Worm (Caenorhabditis elegans): Measurements from ENCODE around the gene gpa-4.

Gene gpa-4

ce11 chrIV:427100-427908 is 25.8 kb downstream of the gpa-4 start:
- no peak for TF ChIP-seq tbx-7 (tag; optimal IDR thresholded peaks at IDR 0.05)

- TF ChIP-seq lin-11 (tag; optimal IDR thresholded peaks at IDR 0.05) (no peak), odd-2 (tag; optimal IDR thresholded peaks at IDR 0.05) (no peak), mec-3 (tag; optimal IDR thresholded peaks at IDR 0.05; ENCODE audit: borderline replicate concordance) (no peak), hlh-6 (tag; optimal IDR thresholded peaks at IDR 0.05) (no peak), unc-86 (tag; optimal IDR thresholded peaks at IDR 0.05) (no peak), ceh-48 (tag; optimal IDR thresholded peaks at IDR 0.05) (no peak), sox-2 (GFP tag; IDR thresholded peaks at IDR 0.05) (no peak), ceh-6 (GFP tag; optimal IDR thresholded peaks at IDR 0.05) (no peak), tbx-2 (tag; optimal IDR thresholded peaks at IDR 0.05) (no peak), ceh-9 (tag; optimal IDR thresholded peaks at IDR 0.05) (no peak), dve-1 (tag; optimal IDR thresholded peaks at IDR 0.05) (no peak)
Observed at ce11 chrIV:428869-429268, 27.4 kb downstream of the gpa-4 start, which contains the start of gene Y66H1A.5. Y66H1A.5 (minus strand) TSS chrIV:429133.

ce11 chrIV:438384-438783 is 36.9 kb downstream of the gpa-4 start:
- no peak for TF ChIP-seq mec-3 (tag; optimal IDR thresholded peaks at IDR 0.05; ENCODE audit: borderline replicate concordance)
- TF ChIP-seq hlh-8 (tag; optimal IDR thresholded peaks at IDR 0.05), result no peak
- TF ChIP-seq ceh-6 (GFP tag; optimal IDR thresholded peaks at IDR 0.05), result no peak
- TF ChIP-seq hlh-13 (GFP tag; optimal IDR thresholded peaks at IDR 0.05), result no peak
- no peak for TF ChIP-seq ttx-3 (tag; optimal IDR thresholded peaks at IDR 0.05)
- no peak for TF ChIP-seq madf-2 (tag; optimal IDR thresholded peaks at IDR 0.05)
- TF ChIP-seq ceh-19 (GFP tag; optimal IDR thresholded peaks at IDR 0.05), result no peak
- TF ChIP-seq ahr-1 (tag; optimal IDR thresholded peaks at IDR 0.05), result no peak
- TF ChIP-seq ets-4 (tag; optimal IDR thresholded peaks at IDR 0.05), result no peak
- no peak for TF ChIP-seq odd-2 (tag; optimal IDR thresholded peaks at IDR 0.05)
- TF ChIP-seq fkh-6 (tag; optimal IDR thresholded peaks at IDR 0.05), result no peak
- no peak for TF ChIP-seq C38D4.7 (GFP tag; optimal IDR thresholded peaks at IDR 0.05)

ce11 chrIV:440509-440908 is 39.0 kb downstream of the gpa-4 start, which contains the start of gene hum-8:
hum-8 (minus strand) TSS chrIV:440554.
- no peak for TF ChIP-seq nhr-11 (tag; optimal IDR thresholded peaks at IDR 0.05)
- TF ChIP-seq elt-2 (tag; optimal IDR thresholded peaks at IDR 0.05), result peak; percentile 56
- TF ChIP-seq nfya-1 (tag; optimal IDR thresholded peaks at IDR 0.05), result no peak

- TF ChIP-seq hlh-15 (tag; optimal IDR thresholded peaks at IDR 0.05), result no peak
- TF ChIP-seq pag-3 (tag; optimal IDR thresholded peaks at IDR 0.05; ENCODE audit: borderline replicate concordance), result no peak
- no peak for TF ChIP-seq rnt-1 (tag; optimal IDR thresholded peaks at IDR 0.05)
- TF ChIP-seq hlh-6 (tag; optimal IDR thresholded peaks at IDR 0.05), result no peak
- TF ChIP-seq lin-11 (tag; optimal IDR thresholded peaks at IDR 0.05), result no peak
- TF ChIP-seq eyg-1 (tag; optimal IDR thresholded peaks at IDR 0.05), result no peak
- no peak for TF ChIP-seq fax-1 (tag; optimal IDR thresholded peaks at IDR 0.05)
- no peak for TF ChIP-seq pat-9 (tag; optimal IDR thresholded peaks at IDR 0.05)
- no peak for TF ChIP-seq C08G9.2 (tag; optimal IDR thresholded peaks at IDR 0.05)
- TF ChIP-seq ttx-3 (tag; optimal IDR thresholded peaks at IDR 0.05), result no peak
- no peak for TF ChIP-seq odd-2 (tag; optimal IDR thresholded peaks at IDR 0.05)
- no peak for TF ChIP-seq lim-6 (tag; optimal IDR thresholded peaks at IDR 0.05)
- peak; percentile 68 for TF ChIP-seq tbx-2 (tag; optimal IDR thresholded peaks at IDR 0.05)
- no peak for TF ChIP-seq npax-4 (tag; optimal IDR thresholded peaks at IDR 0.05)
- no peak for TF ChIP-seq zip-5 (tag; optimal IDR thresholded peaks at IDR 0.05)
- peak; percentile 71 for TF ChIP-seq ceh-31 (tag; optimal IDR thresholded peaks at IDR 0.05)
- no peak for TF ChIP-seq sdc-2 (tag; optimal IDR thresholded peaks at IDR 0.05)
- no peak for TF ChIP-seq ceh-6 (GFP tag; optimal IDR thresholded peaks at IDR 0.05)
- TF ChIP-seq ceh-30 (tag; optimal IDR thresholded peaks at IDR 0.05), result no peak
- no peak for TF ChIP-seq mec-3 (tag; optimal IDR thresholded peaks at IDR 0.05; ENCODE audit: borderline replicate concordance)
- TF ChIP-seq pros-1 (tag; optimal IDR thresholded peaks at IDR 0.05), result no peak
- TF ChIP-seq unc-42 (tag; optimal IDR thresholded peaks at IDR 0.05), result peak; percentile 71
- TF ChIP-seq hlh-8 (tag; optimal IDR thresholded peaks at IDR 0.05), result no peak
- TF ChIP-seq ceh-2 (tag; optimal IDR thresholded peaks at IDR 0.05), result peak; percentile 28
- TF ChIP-seq ceh-22 (tag; optimal IDR thresholded peaks at IDR 0.05), result no peak
- no peak for TF ChIP-seq dmd-4 (tag; optimal IDR thresholded peaks at IDR 0.05; ENCODE audit: borderline replicate concordance)
- TF ChIP-seq ceh-45 (GFP tag; IDR thresholded peaks at IDR 0.05), result no peak
- TF ChIP-seq nfya-1 (tag; optimal IDR thresholded peaks at IDR 0.05), result peak; percentile 49
- TF ChIP-seq nhr-11 (tag; optimal IDR thresholded peaks at IDR 0.05), result no peak
Observed at ce11 chrIV:443622-444021, 42.1 kb downstream of the gpa-4 start, which contains the start of gene mrpl-55. mrpl-55 (plus strand) TSS chrIV:443985.

Measured in whole organism, late embryonic.